Worm (Caenorhabditis elegans) whole organism, L4/young adult: Measurements from ENCODE around the gene pph-4.1.

Source experiments
- W03F9.2 ChIP-seq: fragments of 150-350 bp; optimal IDR thresholded peaks from 2 replicates; lab custom pipeline; 2014; ENCODE audit warnings: missing biosample characterization, missing genetic modification characterization
- dao-5 ChIP-seq: sonication (generic microtip); optimal IDR thresholded peaks from 2 replicates; lab custom pipeline; 2016; ENCODE audit warnings: missing genotype, missing genetic modification characterization, moderate library complexity, missing compliant biosample characterization
- him-1 ChIP-seq: sonication (generic microtip); optimal IDR thresholded peaks from 2 replicates; lab custom pipeline; 2016; ENCODE audit warnings: missing genotype, missing genetic modification reagents, missing genetic modification characterization, missing compliant biosample characterization

ce11 chrIII:12388106-12388505 is 37.0 kb upstream of the pph-4.1 start:
- TF ChIP-seq dao-5: no peak
- no peak for TF ChIP-seq him-1 (tag; lab: Kevin White, UChicago)
- no peak for TF ChIP-seq W03F9.2
